Fruit fly (Drosophila melanogaster) whole organism, embryonic: ENCODE measurements around the gene mal.

Experiments used
- Atf6 ChIP-seq: fragments of 200-800 bp; sonication (Bioruptor generic); IDR thresholded peaks from 2 replicates; pipeline ENCODE4 v1.3.6; 2022; ENCODE audit warnings: missing biosample characterization, missing genetic modification characterization
- CG10431 ChIP-seq: fragments of 200-800 bp; sonication (Bioruptor generic); optimal IDR thresholded peaks from 3 replicates; lab custom pipeline; 2018; ENCODE audit warnings: missing biosample characterization, mild to moderate bottlenecking, missing genetic modification characterization
- CG11723 ChIP-seq: fragments of 200-800 bp; sonication (Bioruptor generic); optimal IDR thresholded peaks from 2 replicates; lab custom pipeline; 2017; ENCODE audit warnings: missing biosample characterization, mild to moderate bottlenecking, missing genetic modification characterization
- CG17385 ChIP-seq: fragments of 200-800 bp; sonication (Bioruptor generic); optimal IDR thresholded peaks from 3 replicates; lab custom pipeline; 2018; ENCODE audit warnings: missing biosample characterization, mild to moderate bottlenecking, missing genetic modification characterization
- CG17912 ChIP-seq: fragments of 200-800 bp; sonication (Bioruptor generic); optimal IDR thresholded peaks from 2 replicates; lab custom pipeline; 2018; ENCODE audit warnings: missing biosample characterization, mild to moderate bottlenecking, missing genetic modification characterization
- CG18619 ChIP-seq: fragments of 200-800 bp; sonication (Bioruptor generic); optimal IDR thresholded peaks from 3 replicates; lab custom pipeline; 2017; ENCODE audit warnings: missing biosample characterization, mild to moderate bottlenecking, missing genetic modification characterization
- CG3995 ChIP-seq: fragments of 200-800 bp; sonication (Bioruptor generic); optimal IDR thresholded peaks from 3 replicates; lab custom pipeline; 2016; ENCODE audit warnings: missing biosample characterization, missing genetic modification characterization
- CG4282 ChIP-seq: fragments of 200-800 bp; sonication (Bioruptor generic); optimal IDR thresholded peaks from 2 replicates; lab custom pipeline; 2016; ENCODE audit warnings: missing biosample characterization, missing genetic modification characterization
- CG4404 ChIP-seq: fragments of 200-800 bp; sonication (Bioruptor generic); IDR thresholded peaks from 2 replicates; pipeline ENCODE4 v1.3.6; 2022; ENCODE audit warnings: missing biosample characterization, missing genetic modification characterization
- CG6683 ChIP-seq: fragments of 200-800 bp; sonication (Bioruptor generic); optimal IDR thresholded peaks from 2 replicates; lab custom pipeline; 2017; ENCODE audit warnings: missing biosample characterization, mild to moderate bottlenecking, missing genetic modification characterization, missing genetic modification reagents
- CG7745 ChIP-seq: fragments of 200-800 bp; sonication (Bioruptor generic); optimal IDR thresholded peaks from 2 replicates; lab custom pipeline; 2018; ENCODE audit warnings: missing biosample characterization, mild to moderate bottlenecking, missing genetic modification characterization, moderate library complexity
- CG8359 ChIP-seq: fragments of 200-800 bp; sonication (Bioruptor generic); optimal IDR thresholded peaks from 2 replicates; lab custom pipeline; 2017; ENCODE audit warnings: missing biosample characterization, mild to moderate bottlenecking, missing genetic modification characterization, borderline replicate concordance
- CG9797 ChIP-seq: fragments of 200-800 bp; sonication (Bioruptor generic); optimal IDR thresholded peaks from 3 replicates; lab custom pipeline; 2018; ENCODE audit warnings: missing biosample characterization, mild to moderate bottlenecking, missing genetic modification characterization
- CG9876 ChIP-seq: fragments of 200-800 bp; sonication (Bioruptor generic); optimal IDR thresholded peaks from 2 replicates; lab custom pipeline; 2016; ENCODE audit warnings: missing biosample characterization, missing genetic modification characterization
- Dref ChIP-seq: fragments of 200-800 bp; sonication (Bioruptor generic); IDR thresholded peaks from 2 replicates; pipeline ENCODE4 v1.3.6; 2022; ENCODE audit warnings: missing biosample characterization, missing genetic modification characterization
- Fer3 ChIP-seq: fragments of 200-800 bp; sonication (Bioruptor generic); optimal IDR thresholded peaks from 2 replicates; lab custom pipeline; 2018; ENCODE audit warnings: missing biosample characterization, mild to moderate bottlenecking, missing genetic modification characterization, moderate library complexity
- Hand ChIP-seq: fragments of 200-800 bp; sonication (Bioruptor generic); optimal IDR thresholded peaks from 2 replicates; lab custom pipeline; 2017; ENCODE audit warnings: mild to moderate bottlenecking, missing biosample characterization, missing genetic modification reagents, missing genetic modification characterization
- HmgD ChIP-seq: fragments of 200-800 bp; sonication (Bioruptor generic); optimal IDR thresholded peaks from 3 replicates; lab custom pipeline; 2016; ENCODE audit warnings: missing biosample characterization, missing genetic modification characterization
- Kr ChIP-seq: fragments of 200-800 bp; sonication (Bioruptor generic); optimal IDR thresholded peaks from 2 replicates; lab custom pipeline; 2017; ENCODE audit warnings: missing biosample characterization, mild to moderate bottlenecking, missing genetic modification characterization
- Mad ChIP-seq: fragments of 200-800 bp; sonication (Bioruptor generic); optimal IDR thresholded peaks from 2 replicates; lab custom pipeline; 2016; ENCODE audit warnings: missing biosample characterization, missing genetic modification characterization
- Med ChIP-seq: fragments of 200-800 bp; sonication (Bioruptor generic); peaks from one replicate; lab custom pipeline; 2016; ENCODE audit warnings: missing biosample characterization, missing genetic modification characterization, mild to moderate bottlenecking, inconsistent platforms, moderate library complexity
- Myb ChIP-seq: fragments of 200-800 bp; sonication (Bioruptor generic); optimal IDR thresholded peaks from 2 replicates; lab custom pipeline; 2016; ENCODE audit warnings: missing biosample characterization, missing genetic modification characterization
- Neu2 ChIP-seq: fragments of 200-800 bp; sonication (Bioruptor generic); optimal IDR thresholded peaks from 3 replicates; lab custom pipeline; 2016; ENCODE audit warnings: missing biosample characterization, missing genetic modification characterization, borderline replicate concordance
- Oli ChIP-seq: fragments of 200-800 bp; sonication (Bioruptor generic); optimal IDR thresholded peaks from 2 replicates; lab custom pipeline; 2018; ENCODE audit warnings: missing biosample characterization, mild to moderate bottlenecking, missing genetic modification characterization, moderate library complexity
- Pdp1 ChIP-seq, 2 experiments: fragments of 200-800 bp; sonication (Bioruptor generic); optimal IDR thresholded peaks; 3 replicates each; lab custom pipeline; 2016; ENCODE audit warnings: missing biosample characterization in 2 of 2, missing genetic modification characterization in 2 of 2, mild to moderate bottlenecking in 1 of 2, moderate library complexity in 1 of 2
- Stat92E ChIP-seq, 3 experiments: fragments of >200 bp in 2 of 3; fragments of 200-800 bp in 1 of 3; sonication (Bioruptor generic) in 1 of 3; optimal IDR thresholded peaks; 2 replicates each; lab custom pipeline; 2017 to 2019; ENCODE audit warnings: missing biosample characterization in 3 of 3, missing genetic modification characterization in 3 of 3, mild to moderate bottlenecking in 1 of 3, moderate library complexity in 1 of 3
- al ChIP-seq: fragments of 200-800 bp; sonication (Bioruptor generic); IDR thresholded peaks from 2 replicates; pipeline ENCODE4 v1.3.6; 2022; ENCODE audit warnings: missing biosample characterization, missing genetic modification characterization
- dan ChIP-seq: fragments of 200-800 bp; sonication (Bioruptor generic); IDR thresholded peaks from 2 replicates; pipeline ENCODE4 v1.3.6; 2022; ENCODE audit warnings: missing biosample characterization, missing genetic modification characterization
- disco-r ChIP-seq: fragments of 200-800 bp; sonication (Bioruptor generic); optimal IDR thresholded peaks from 2 replicates; lab custom pipeline; 2016; ENCODE audit warnings: missing biosample characterization, missing genetic modification characterization
- eve ChIP-seq, 2 experiments: fragments of >200 bp; optimal IDR thresholded peaks; 2 replicates each; lab custom pipeline; 2017; ENCODE audit warnings: missing biosample characterization in 2 of 2, missing genetic modification characterization in 2 of 2
- eyg ChIP-seq: fragments of 200-800 bp; sonication (Bioruptor generic); optimal IDR thresholded peaks from 3 replicates; lab custom pipeline; 2016; ENCODE audit warnings: missing biosample characterization, missing genetic modification characterization
- fd3F ChIP-seq: fragments of 200-800 bp; sonication (Bioruptor generic); optimal IDR thresholded peaks from 2 replicates; lab custom pipeline; 2018; ENCODE audit warnings: missing biosample characterization, mild to moderate bottlenecking, missing genetic modification characterization, moderate library complexity
- fd64A ChIP-seq: fragments of 200-800 bp; sonication (Bioruptor generic); optimal IDR thresholded peaks from 3 replicates; lab custom pipeline; 2018; ENCODE audit warnings: missing biosample characterization, mild to moderate bottlenecking, missing genetic modification characterization
- gcm ChIP-seq: fragments of 200-800 bp; sonication (Bioruptor generic); optimal IDR thresholded peaks from 2 replicates; lab custom pipeline; 2019; ENCODE audit warnings: missing biosample characterization, mild to moderate bottlenecking, missing genetic modification characterization, moderate library complexity
- hkb ChIP-seq, 2 experiments: fragments of 200-800 bp in 1 of 2; fragments of >200 bp in 1 of 2; sonication (Bioruptor generic) in 1 of 2; IDR thresholded peaks in 1 of 2; optimal IDR thresholded peaks in 1 of 2; 2 replicates each; pipeline versions ENCODE4 v1.3.6 to Lab custom; 2017 to 2022; ENCODE audit warnings: missing biosample characterization in 1 of 2, missing genetic modification characterization in 1 of 2
- ind ChIP-seq: fragments of 200-800 bp; sonication (Bioruptor generic); optimal IDR thresholded peaks from 3 replicates; lab custom pipeline; 2016; ENCODE audit warnings: missing biosample characterization, missing genetic modification characterization
- jing ChIP-seq: fragments of 200-800 bp; sonication (Bioruptor generic); optimal IDR thresholded peaks from 2 replicates; lab custom pipeline; 2018; ENCODE audit warnings: missing biosample characterization, mild to moderate bottlenecking, missing genetic modification characterization
- mld ChIP-seq: fragments of 200-800 bp; sonication (Bioruptor generic); IDR thresholded peaks from 3 replicates; pipeline ENCODE4 v1.3.6; 2022; ENCODE audit warnings: missing biosample characterization, missing genetic modification characterization; ENCODE audit not compliant: partially characterized antibody
- pb ChIP-seq: fragments of 200-800 bp; sonication (Bioruptor generic); optimal IDR thresholded peaks from 3 replicates; lab custom pipeline; 2016; ENCODE audit warnings: missing biosample characterization, missing genetic modification characterization
- pros ChIP-seq: fragments of 200-800 bp; sonication (Bioruptor generic); optimal IDR thresholded peaks from 3 replicates; lab custom pipeline; 2019; ENCODE audit warnings: missing biosample characterization, mild to moderate bottlenecking, missing genetic modification characterization, moderate library complexity
- schlank ChIP-seq: fragments of 200-800 bp; sonication (Bioruptor generic); optimal IDR thresholded peaks from 2 replicates; lab custom pipeline; 2018; ENCODE audit warnings: missing biosample characterization, mild to moderate bottlenecking, missing genetic modification characterization
- scrt ChIP-seq: fragments of 200-800 bp; sonication (Bioruptor generic); optimal IDR thresholded peaks from 2 replicates; lab custom pipeline; 2018; ENCODE audit warnings: missing biosample characterization, mild to moderate bottlenecking, missing genetic modification characterization, moderate library complexity
- seq ChIP-seq: fragments of 200-800 bp; sonication (Bioruptor generic); IDR thresholded peaks from 2 replicates; pipeline ENCODE4 v1.3.6; 2022; ENCODE audit warnings: missing biosample characterization, missing genetic modification characterization
- so ChIP-seq: fragments of 200-800 bp; sonication (Bioruptor generic); IDR thresholded peaks from 3 replicates; pipeline ENCODE4 v1.3.6; 2022; ENCODE audit warnings: missing biosample characterization, missing genetic modification characterization
- sob ChIP-seq: fragments of 200-800 bp; sonication (Bioruptor generic); IDR thresholded peaks from 2 replicates; pipeline ENCODE4 v1.3.6; 2022; ENCODE audit warnings: missing biosample characterization, missing genetic modification characterization
- tgo ChIP-seq: fragments of 200-800 bp; sonication (Bioruptor generic); IDR thresholded peaks from 3 replicates; pipeline ENCODE4 v1.3.6; 2022; ENCODE audit warnings: missing biosample characterization, missing genetic modification characterization
- trem ChIP-seq: fragments of 200-800 bp; optimal IDR thresholded peaks from 3 replicates; lab custom pipeline; 2019; ENCODE audit warnings: missing biosample characterization, mild to moderate bottlenecking, missing genetic modification characterization, moderate library complexity
- usp ChIP-seq: fragments of >200 bp; optimal IDR thresholded peaks from 2 replicates; lab custom pipeline; 2017; ENCODE audit warnings: missing biosample characterization, missing genetic modification characterization
- vfl ChIP-seq: fragments of 200-800 bp; sonication (Bioruptor generic); optimal IDR thresholded peaks from 2 replicates; lab custom pipeline; 2016; ENCODE audit warnings: missing biosample characterization, missing genetic modification characterization

Gene mal

dm6 chrX:20429482-20430204, at the start of gene mal, which contains the start of gene CG11710 (continued):
- TF ChIP-seq hkb (optimal IDR thresholded peaks at IDR 0.05; lab: Kevin White, UChicago) (no peak), hkb (GFP tag; IDR thresholded peaks at IDR 0.05; lab: Robert Waterston, UW) (peak; percentile 63), CG10431 (GFP tag; lab: Kevin White, UChicago) (no peak), Mad (GFP tag; lab: Kevin White, UChicago) (peak; percentile 21), CG4404 (GFP tag; lab: Robert Waterston, UW) (peak; percentile 58; the same call in 1 of the 2 replicates), dan (GFP tag; lab: Robert Waterston, UW) (no peak), CG4282 (GFP tag; lab: Kevin White, UChicago) (no peak), Pdp1 (GFP tag; optimal IDR thresholded peaks at IDR 0.05; lab: Kevin White, UChicago) (peak; percentile 73 to 82), HmgD (peak; percentile 12), CG9797 (GFP tag; lab: Kevin White, UChicago) (no peak), CG18619 (no peak), pros (GFP tag; lab: Kevin White, UChicago) (no peak), Oli (no peak), jing (GFP tag; lab: Kevin White, UChicago) (no peak), CG8359 (GFP tag; lab: Kevin White, UChicago) (peak; percentile 58), tgo (GFP tag; lab: Robert Waterston, UW) (peak; percentile 77), fd3F (GFP tag; lab: Kevin White, UChicago) (peak; percentile 64), pb (peak; percentile 64), disco-r (GFP tag; lab: Kevin White, UChicago) (no peak), seq (GFP tag; lab: Robert Waterston, UW) (peak; percentile 76), CG11723 (GFP tag; lab: Kevin White, UChicago) (no peak), trem (peak; percentile 60), schlank (peak; percentile 2), mld (GFP tag; lab: Robert Waterston, UW) (no peak), usp (GFP tag; lab: Kevin White, UChicago) (no peak), CG6683 (GFP tag; lab: Kevin White, UChicago) (peak; percentile 70), al (GFP tag; lab: Robert Waterston, UW) (peak; percentile 56; the same call in 1 of the 2 replicates), gcm (GFP tag; lab: Kevin White, UChicago) (no peak), CG3995 (GFP tag; lab: Kevin White, UChicago) (peak; percentile 66), ind (peak; percentile 91), Atf6 (GFP tag; lab: Robert Waterston, UW) (peak; percentile 83), Dref (GFP tag; lab: Robert Waterston, UW) (peak; percentile 61), Stat92E (GFP tag; optimal IDR thresholded peaks at IDR 0.05; lab: Kevin White, UChicago) (peak in 1 of 3 experiments; percentile 81), scrt (GFP tag; lab: Kevin White, UChicago) (peak; percentile 84), Hand (GFP tag; lab: Kevin White, UChicago) (peak; percentile 18), fd64A (GFP tag; lab: Kevin White, UChicago) (peak; percentile 52), CG17385 (GFP tag; lab: Kevin White, UChicago) (no peak), Kr (GFP tag; lab: Kevin White, UChicago) (no peak), sob (GFP tag; lab: Robert Waterston, UW) (peak; percentile 78), so (GFP tag; lab: Robert Waterston, UW) (peak; percentile 45; the same call in 1 of the 3 replicates), CG17912 (no peak), CG7745 (tag; lab: Kevin White, UChicago) (no peak), vfl (GFP tag; lab: Kevin White, UChicago) (peak; percentile 43), CG9876 (no peak), eve (GFP tag; optimal IDR thresholded peaks at IDR 0.05; lab: Kevin White, UChicago) (no peak), Neu2 (GFP tag; lab: Kevin White, UChicago) (no peak), eyg (GFP tag; lab: Kevin White, UChicago) (peak; percentile 71), Fer3 (tag; lab: Kevin White, UChicago) (peak; percentile 84), Med (peak; percentile 96), Myb (GFP tag; lab: Kevin White, UChicago) (peak; percentile 47)
